Worm (Caenorhabditis elegans) whole organism, late embryonic: ENCODE data around the gene asp-4.

Source experiments
- ama-1 ChIP-seq: fragments of 150-350 bp; optimal IDR thresholded peaks from 2 replicates; lab custom pipeline; 2014
- ceh-18 ChIP-seq: sonication (generic microtip); optimal IDR thresholded peaks from 2 replicates; lab custom pipeline; 2016; ENCODE audit warnings: missing genetic modification characterization, missing compliant biosample characterization
- ceh-45 ChIP-seq: fragments of 200-800 bp; sonication (Bioruptor generic); IDR thresholded peaks from 2 replicates; pipeline ENCODE4 v1.3.6; 2022; ENCODE audit warnings: missing genetic modification reagents, missing genetic modification characterization, missing compliant biosample characterization
- elt-2 ChIP-seq: sonication (generic microtip); optimal IDR thresholded peaks from 2 replicates; lab custom pipeline; 2016; ENCODE audit warnings: missing genetic modification reagents, missing genetic modification characterization, missing compliant biosample characterization
- fax-1 ChIP-seq: sonication (generic microtip); optimal IDR thresholded peaks from 2 replicates; lab custom pipeline; 2016; ENCODE audit warnings: missing genotype, missing genetic modification characterization, missing compliant biosample characterization
- lin-11 ChIP-seq: fragments of 200-800 bp; sonication (Bioruptor generic); optimal IDR thresholded peaks from 2 replicates; lab custom pipeline; 2018; ENCODE audit warnings: mild to moderate bottlenecking, missing genetic modification characterization, missing compliant biosample characterization
- nhr-11 ChIP-seq: fragments of 150-350 bp; optimal IDR thresholded peaks from 2 replicates; lab custom pipeline; 2014; ENCODE audit warnings: missing biosample characterization, missing genetic modification characterization
- pqm-1 ChIP-seq: sonication (generic microtip); optimal IDR thresholded peaks from 2 replicates; lab custom pipeline; 2016; ENCODE audit warnings: missing genetic modification characterization, missing compliant biosample characterization
- rnt-1 ChIP-seq: sonication (generic microtip); optimal IDR thresholded peaks from 2 replicates; lab custom pipeline; 2016; ENCODE audit warnings: missing genetic modification characterization, missing compliant biosample characterization
- tbx-2 ChIP-seq: sonication (generic microtip); optimal IDR thresholded peaks from 2 replicates; lab custom pipeline; 2016; ENCODE audit warnings: missing genetic modification characterization, missing compliant biosample characterization

DNA sequence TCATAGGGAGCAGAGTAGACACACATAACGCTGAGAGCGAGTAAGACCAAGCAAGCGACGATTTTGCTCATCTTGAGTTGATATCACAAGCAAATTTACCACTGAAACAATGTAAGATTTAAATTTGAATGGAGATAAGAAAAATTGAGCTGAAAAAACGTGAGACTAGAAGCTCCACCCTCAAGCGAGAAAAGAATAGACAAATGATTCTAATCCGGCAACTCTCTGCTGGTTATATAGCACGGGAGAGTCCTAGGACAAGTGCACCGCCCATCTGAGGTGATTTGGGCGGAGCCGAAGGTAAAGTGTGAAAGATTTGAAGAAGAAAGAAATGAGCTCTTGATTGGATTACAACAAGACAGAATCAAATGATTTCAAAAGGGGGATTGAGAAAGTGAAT is 42.9 kb downstream of the asp-4 start, which contains the start of gene nlp-3:
- TF ChIP-seq ceh-18 (tag; lab: Kevin White, UChicago) (no peak), ceh-45 (GFP tag; lab: Robert Waterston, UW) (no peak), rnt-1 (no peak), tbx-2 (no peak), nhr-11 (no peak), elt-2 (no peak), pqm-1 (tag; lab: Kevin White, UChicago) (no peak), fax-1 (tag; lab: Kevin White, UChicago) (no peak), lin-11 (tag; lab: Kevin White, UChicago) (no peak), ama-1 (lab: Kevin White, UChicago) (no peak)
